Worm (Caenorhabditis elegans) whole organism, late embryonic: ENCODE data around the gene fbxa-85.

Source experiments
- C38D4.7 ChIP-seq: fragments of 200-800 bp; sonication (Bioruptor generic); optimal IDR thresholded peaks from 2 replicates; lab custom pipeline; 2018; ENCODE audit warnings: mild to moderate bottlenecking, missing genetic modification characterization, moderate library complexity, missing compliant biosample characterization
- ahr-1 ChIP-seq: sonication (generic microtip); optimal IDR thresholded peaks from 2 replicates; lab custom pipeline; 2016; ENCODE audit warnings: missing genetic modification characterization, missing compliant biosample characterization
- ceh-14 ChIP-seq: sonication (generic microtip); optimal IDR thresholded peaks from 2 replicates; lab custom pipeline; 2016; ENCODE audit warnings: missing genotype, missing genetic modification characterization, missing compliant biosample characterization
- dmd-4 ChIP-seq: sonication (generic microtip); optimal IDR thresholded peaks from 2 replicates; lab custom pipeline; 2016; ENCODE audit warnings: borderline replicate concordance, missing genetic modification characterization, missing compliant biosample characterization
- hlh-30 ChIP-seq: sonication (generic microtip); optimal IDR thresholded peaks from 2 replicates; lab custom pipeline; 2017; ENCODE audit warnings: antibody characterized with exemption, missing genetic modification characterization, missing compliant biosample characterization; ENCODE audit not compliant: insufficient read depth
- madf-2 ChIP-seq: sonication (generic microtip); optimal IDR thresholded peaks from 2 replicates; lab custom pipeline; 2017; ENCODE audit warnings: missing genetic modification characterization, missing compliant biosample characterization
- pha-4 ChIP-seq: fragments of 150-350 bp; optimal IDR thresholded peaks from 2 replicates; lab custom pipeline; 2018; ENCODE audit warnings: missing biosample characterization, missing genetic modification reagents, missing genetic modification characterization
- pqm-1 ChIP-seq: sonication (generic microtip); optimal IDR thresholded peaks from 2 replicates; lab custom pipeline; 2016; ENCODE audit warnings: missing genetic modification characterization, missing compliant biosample characterization
- sdc-2 ChIP-seq: sonication (generic microtip); optimal IDR thresholded peaks from 2 replicates; lab custom pipeline; 2016; ENCODE audit warnings: missing genotype, missing genetic modification characterization, missing compliant biosample characterization

DNA sequence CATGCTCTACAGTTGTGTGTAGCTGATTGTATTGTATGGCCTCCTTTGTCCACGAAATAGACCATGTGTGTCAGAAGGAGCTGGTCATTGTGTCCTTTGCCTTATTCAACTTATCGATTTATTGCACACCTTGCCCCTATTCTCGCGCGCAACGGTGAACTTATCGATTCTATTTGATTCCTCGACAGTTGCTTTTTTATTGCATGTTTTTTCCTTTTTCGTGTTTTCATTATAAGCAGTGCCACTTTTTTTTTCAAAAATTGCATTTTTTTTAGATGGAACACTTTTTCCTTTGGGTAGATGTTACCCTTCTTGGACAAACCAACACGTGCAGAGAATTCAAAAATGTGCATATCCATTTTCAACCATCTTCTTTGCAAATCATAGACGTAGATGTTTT lies 14.3 kb downstream of the fbxa-85 start, which contains the start of gene K10G4.10:
- TF ChIP-seq hlh-30 (no peak), madf-2 (tag; lab: Kevin White, UChicago) (no peak), pha-4 (tag; lab: Kevin White, UChicago) (no peak), dmd-4 (no peak), ahr-1 (tag; lab: Kevin White, UChicago) (no peak), pqm-1 (tag; lab: Kevin White, UChicago) (no peak), ceh-14 (no peak), C38D4.7 (GFP tag; lab: Kevin White, UChicago) (no peak), sdc-2 (tag; lab: Kevin White, UChicago) (no peak)
